Fruit fly (Drosophila melanogaster) whole organism, embryonic: Measurements from ENCODE around the gene CG8301.

Experiments used
- Atf6 ChIP-seq: fragments of 200-800 bp; sonication (Bioruptor generic); IDR thresholded peaks from 2 replicates; pipeline ENCODE4 v1.3.6; 2022; ENCODE audit warnings: missing biosample characterization, missing genetic modification characterization
- Bdp1 ChIP-seq: fragments of 200-800 bp; sonication (Bioruptor generic); optimal IDR thresholded peaks from 3 replicates; lab custom pipeline; 2016; ENCODE audit warnings: missing biosample characterization, missing genetic modification characterization
- CG11723 ChIP-seq: fragments of 200-800 bp; sonication (Bioruptor generic); optimal IDR thresholded peaks from 2 replicates; lab custom pipeline; 2017; ENCODE audit warnings: missing biosample characterization, mild to moderate bottlenecking, missing genetic modification characterization
- CG13123 ChIP-seq: fragments of 200-800 bp; sonication (Bioruptor generic); optimal IDR thresholded peaks from 2 replicates; lab custom pipeline; 2016; ENCODE audit warnings: missing biosample characterization, missing genetic modification characterization
- CG14441 ChIP-seq: fragments of 200-800 bp; sonication (Bioruptor generic); IDR thresholded peaks from 2 replicates; pipeline ENCODE4 v1.3.6; 2022; ENCODE audit warnings: missing biosample characterization, missing genetic modification characterization
- CG15011 ChIP-seq: fragments of 200-800 bp; sonication (Bioruptor generic); optimal IDR thresholded peaks from 3 replicates; lab custom pipeline; 2018; ENCODE audit warnings: missing biosample characterization, mild to moderate bottlenecking, missing genetic modification characterization
- CG1529 ChIP-seq: fragments of 200-800 bp; sonication (Bioruptor generic); optimal IDR thresholded peaks from 3 replicates; lab custom pipeline; 2018; ENCODE audit warnings: missing biosample characterization, missing genetic modification characterization
- CG18476 ChIP-seq: fragments of 200-800 bp; sonication (Bioruptor generic); optimal IDR thresholded peaks from 2 replicates; lab custom pipeline; 2016; ENCODE audit warnings: missing biosample characterization, mild to moderate bottlenecking, missing genetic modification characterization
- CG30403 ChIP-seq: fragments of 200-800 bp; sonication (Bioruptor generic); optimal IDR thresholded peaks from 3 replicates; lab custom pipeline; 2016; ENCODE audit warnings: missing biosample characterization, missing genetic modification characterization
- CG31224 ChIP-seq: fragments of 200-800 bp; sonication (Bioruptor generic); IDR thresholded peaks from 2 replicates; pipeline ENCODE4 v1.3.6; 2022; ENCODE audit warnings: missing biosample characterization, missing genetic modification characterization
- CG3726 ChIP-seq: fragments of 200-800 bp; sonication (Bioruptor generic); IDR thresholded peaks from 3 replicates; pipeline ENCODE4, ENCODE4 v1.3.6; 2022; ENCODE audit warnings: missing biosample characterization, missing genetic modification characterization
- CG4820 ChIP-seq: fragments of 200-800 bp; sonication (Bioruptor generic); optimal IDR thresholded peaks from 3 replicates; lab custom pipeline; 2016; ENCODE audit warnings: missing biosample characterization, missing genetic modification characterization
- CG5245 ChIP-seq: fragments of 200-800 bp; sonication (Bioruptor generic); optimal IDR thresholded peaks from 3 replicates; lab custom pipeline; 2016; ENCODE audit warnings: missing biosample characterization, missing genetic modification characterization
- CG8281 ChIP-seq: fragments of 200-800 bp; sonication (Bioruptor generic); optimal IDR thresholded peaks from 2 replicates; lab custom pipeline; 2018; ENCODE audit warnings: missing biosample characterization, mild to moderate bottlenecking, missing genetic modification characterization, moderate library complexity
- Drgx ChIP-seq: fragments of 200-800 bp; sonication (Bioruptor generic); IDR thresholded peaks from 2 replicates; pipeline ENCODE4 v1.3.6; 2022; ENCODE audit warnings: missing biosample characterization, missing genetic modification characterization
- Eip74EF ChIP-seq, 2 experiments: fragments of 200-800 bp in 1 of 2; fragments of >200 bp in 1 of 2; sonication (Bioruptor generic) in 1 of 2; optimal IDR thresholded peaks; 2 replicates each; lab custom pipeline; 2017 to 2019; ENCODE audit warnings: missing biosample characterization in 2 of 2, missing genetic modification characterization in 2 of 2, mild to moderate bottlenecking in 1 of 2, moderate library complexity in 1 of 2
- Ets97D ChIP-seq: fragments of 200-800 bp; sonication (Bioruptor generic); optimal IDR thresholded peaks from 3 replicates; lab custom pipeline; 2016; ENCODE audit warnings: missing biosample characterization, missing genetic modification characterization
- H15 ChIP-seq: fragments of 200-800 bp; sonication (Bioruptor generic); IDR thresholded peaks from 3 replicates; pipeline ENCODE4 v1.3.6; 2022; ENCODE audit warnings: missing biosample characterization, missing genetic modification characterization
- Hmr ChIP-seq: fragments of 200-800 bp; sonication (Bioruptor generic); optimal IDR thresholded peaks from 3 replicates; lab custom pipeline; 2017; ENCODE audit warnings: mild to moderate bottlenecking, missing biosample characterization, missing genetic modification reagents, missing genetic modification characterization
- Hr3 ChIP-seq: fragments of 200-800 bp; sonication (Bioruptor generic); optimal IDR thresholded peaks from 3 replicates; lab custom pipeline; 2016; ENCODE audit warnings: missing biosample characterization, missing genetic modification characterization
- Hr51 ChIP-seq, 2 experiments: fragments of 200-800 bp; sonication (Bioruptor generic); optimal IDR thresholded peaks; 2 replicates in 1 of 2; 3 replicates in 1 of 2; lab custom pipeline; 2016 to 2018; ENCODE audit warnings: missing biosample characterization in 2 of 2, missing genetic modification characterization in 2 of 2, mild to moderate bottlenecking in 1 of 2, moderate library complexity in 1 of 2
- Jarid2 ChIP-seq: fragments of 200-800 bp; sonication (Bioruptor generic); optimal IDR thresholded peaks from 3 replicates; lab custom pipeline; 2017; ENCODE audit warnings: mild to moderate bottlenecking, missing biosample characterization, missing genetic modification reagents, missing genetic modification characterization
- MBD-R2 ChIP-seq: fragments of 200-800 bp; sonication (Bioruptor generic); IDR thresholded peaks from 2 replicates; pipeline ENCODE4 v1.3.6; 2022; ENCODE audit warnings: missing biosample characterization, missing genetic modification characterization
- NK7.1 ChIP-seq: fragments of 200-800 bp; sonication (Bioruptor generic); optimal IDR thresholded peaks from 3 replicates; lab custom pipeline; 2016; ENCODE audit warnings: missing biosample characterization, missing genetic modification characterization
- Sox102F ChIP-seq: fragments of 200-800 bp; sonication (Bioruptor generic); optimal IDR thresholded peaks from 2 replicates; lab custom pipeline; 2018; ENCODE audit warnings: missing biosample characterization, mild to moderate bottlenecking, missing genetic modification characterization, moderate library complexity
- al ChIP-seq: fragments of 200-800 bp; sonication (Bioruptor generic); IDR thresholded peaks from 2 replicates; pipeline ENCODE4 v1.3.6; 2022; ENCODE audit warnings: missing biosample characterization, missing genetic modification characterization
- ato ChIP-seq: fragments of 200-800 bp; sonication (Bioruptor generic); IDR thresholded peaks from 2 replicates; pipeline ENCODE4 v1.3.6; 2022; ENCODE audit warnings: missing biosample characterization, missing genetic modification characterization; ENCODE audit not compliant: partially characterized antibody
- bbx ChIP-seq: fragments of 200-800 bp; sonication (Bioruptor generic); IDR thresholded peaks from 2 replicates; pipeline ENCODE4 v1.3.6; 2022; ENCODE audit warnings: missing biosample characterization, missing genetic modification characterization; ENCODE audit not compliant: partially characterized antibody
- bigmax ChIP-seq: fragments of 200-800 bp; sonication (Bioruptor generic); optimal IDR thresholded peaks from 2 replicates; lab custom pipeline; 2018; ENCODE audit warnings: missing biosample characterization, mild to moderate bottlenecking, missing genetic modification characterization
- bsh ChIP-seq, 2 experiments: fragments of 200-800 bp; sonication (Bioruptor generic); optimal IDR thresholded peaks; 2 replicates each; lab custom pipeline; 2017 to 2018; ENCODE audit warnings: mild to moderate bottlenecking in 2 of 2, missing biosample characterization in 2 of 2, missing genetic modification characterization in 2 of 2, moderate library complexity in 1 of 2
- btn ChIP-seq: fragments of 200-800 bp; sonication (Bioruptor generic); optimal IDR thresholded peaks from 2 replicates; lab custom pipeline; 2016; ENCODE audit warnings: missing biosample characterization, missing genetic modification characterization
- crp ChIP-seq, 2 experiments: fragments of 200-800 bp; sonication (Bioruptor generic); optimal IDR thresholded peaks; 2 replicates in 1 of 2; 3 replicates in 1 of 2; lab custom pipeline; 2017; ENCODE audit warnings: missing biosample characterization in 2 of 2, missing genetic modification characterization in 2 of 2, mild to moderate bottlenecking in 1 of 2, moderate library complexity in 1 of 2
- dimm ChIP-seq: fragments of 200-800 bp; sonication (Bioruptor generic); IDR thresholded peaks from 2 replicates; pipeline ENCODE4 v1.3.6; 2022; ENCODE audit warnings: missing biosample characterization, missing genetic modification characterization
- dmrt99B ChIP-seq: fragments of 200-800 bp; sonication (Bioruptor generic); optimal IDR thresholded peaks from 2 replicates; lab custom pipeline; 2018; ENCODE audit warnings: missing biosample characterization, mild to moderate bottlenecking, missing genetic modification characterization, moderate library complexity
- fu2 ChIP-seq: fragments of 200-800 bp; sonication (Bioruptor generic); optimal IDR thresholded peaks from 2 replicates; lab custom pipeline; 2016; ENCODE audit warnings: missing biosample characterization, missing genetic modification characterization
- grn ChIP-seq: fragments of 200-800 bp; sonication (Bioruptor generic); optimal IDR thresholded peaks from 3 replicates; lab custom pipeline; 2017; ENCODE audit warnings: missing biosample characterization, missing genetic modification characterization
- jing ChIP-seq: fragments of 200-800 bp; sonication (Bioruptor generic); optimal IDR thresholded peaks from 2 replicates; lab custom pipeline; 2018; ENCODE audit warnings: missing biosample characterization, mild to moderate bottlenecking, missing genetic modification characterization
- lilli ChIP-seq: fragments of 200-800 bp; sonication (Bioruptor generic); optimal IDR thresholded peaks from 3 replicates; lab custom pipeline; 2016; ENCODE audit warnings: missing biosample characterization, missing genetic modification characterization
- lola ChIP-seq, 3 experiments: fragments of >200 bp in 2 of 3; fragments of 200-800 bp in 1 of 3; sonication (Bioruptor generic) in 1 of 3; optimal IDR thresholded peaks; 2 replicates each; lab custom pipeline; 2017 to 2019; ENCODE audit warnings: missing biosample characterization in 3 of 3, missing genetic modification characterization in 3 of 3, mild to moderate bottlenecking in 1 of 3, moderate library complexity in 1 of 3
- nerfin-2 ChIP-seq: fragments of 200-800 bp; sonication (Bioruptor generic); IDR thresholded peaks from 2 replicates; pipeline ENCODE4 v1.3.6; 2022; ENCODE audit warnings: missing biosample characterization, missing genetic modification characterization; ENCODE audit not compliant: partially characterized antibody
- otp ChIP-seq: fragments of 200-800 bp; sonication (Bioruptor generic); IDR thresholded peaks from 3 replicates; pipeline ENCODE4, ENCODE4 v1.3.6; 2022; ENCODE audit warnings: missing biosample characterization, missing genetic modification characterization
- repo ChIP-seq: fragments of 200-800 bp; sonication (Bioruptor generic); optimal IDR thresholded peaks from 2 replicates; lab custom pipeline; 2016; ENCODE audit warnings: missing biosample characterization, missing genetic modification characterization
- sd ChIP-seq: fragments of 200-800 bp; sonication (Bioruptor generic); optimal IDR thresholded peaks from 3 replicates; lab custom pipeline; 2018; ENCODE audit warnings: missing biosample characterization, mild to moderate bottlenecking, missing genetic modification characterization, moderate library complexity
- sima ChIP-seq: fragments of 200-800 bp; sonication (Bioruptor generic); optimal IDR thresholded peaks from 2 replicates; lab custom pipeline; 2016; ENCODE audit warnings: missing biosample characterization, missing genetic modification characterization
- slp2 ChIP-seq: fragments of 200-800 bp; sonication (Bioruptor generic); optimal IDR thresholded peaks from 2 replicates; lab custom pipeline; 2016; ENCODE audit warnings: missing biosample characterization, missing genetic modification characterization
- tio ChIP-seq: fragments of 200-800 bp; sonication (Bioruptor generic); optimal IDR thresholded peaks from 2 replicates; lab custom pipeline; 2017; ENCODE audit warnings: missing biosample characterization, missing genetic modification characterization, inconsistent platforms
- unc-4 ChIP-seq: fragments of 200-800 bp; sonication (Bioruptor generic); IDR thresholded peaks from 2 replicates; pipeline ENCODE4 v1.3.6; 2022; ENCODE audit warnings: missing biosample characterization, missing genetic modification characterization; ENCODE audit not compliant: partially characterized antibody
- z ChIP-seq: fragments of 200-800 bp; sonication (Bioruptor generic); IDR thresholded peaks from 3 replicates; pipeline ENCODE4 v1.3.6; 2022; ENCODE audit warnings: missing biosample characterization, missing genetic modification characterization

Gene CG8301

dm6 chr3R:9586663-9587248, 5.7 kb downstream of the CG8301 start, which contains the start of gene P58IPK (continued):
- TF ChIP-seq al (GFP tag; lab: Robert Waterston, UW) (peak; percentile 52), Jarid2 (GFP tag; lab: Kevin White, UChicago) (peak; percentile 40), ato (GFP tag; lab: Robert Waterston, UW) (peak; percentile 88), NK7.1 (GFP tag; lab: Kevin White, UChicago) (peak; percentile 19), bsh (GFP tag; optimal IDR thresholded peaks at IDR 0.05; lab: Kevin White, UChicago) (peak in 1 of 2 experiments; percentile 45), Atf6 (GFP tag; lab: Robert Waterston, UW) (no peak; the same call in 1 of the 2 replicates), grn (GFP tag; lab: Kevin White, UChicago) (peak; percentile 6), otp (GFP tag; lab: Robert Waterston, UW) (no peak), nerfin-2 (peak; percentile 74), Eip74EF (GFP tag; optimal IDR thresholded peaks at IDR 0.05; lab: Kevin White, UChicago) (peak in 1 of 2 experiments; percentile 11), CG1529 (GFP tag; lab: Kevin White, UChicago) (no peak), dmrt99B (no peak)

dm6 chr3R:9590952-9591532, 9.9 kb downstream of the CG8301 start, which contains the start of the genes bocks and CG8312:
Gene bocks, minus strand, starts transcription at chr3R:9591002.
Gene CG8312, plus strand, starts transcription at chr3R:9591309.
- TF ChIP-seq CG18476 (GFP tag; lab: Kevin White, UChicago): no peak
- no peak for TF ChIP-seq Sox102F
- no peak for TF ChIP-seq CG5245 (GFP tag; lab: Kevin White, UChicago)
- no peak for TF ChIP-seq CG8281 (tag; lab: Kevin White, UChicago)
- TF ChIP-seq Ets97D: peak; percentile 88
- TF ChIP-seq Hr51 (GFP tag; optimal IDR thresholded peaks at IDR 0.05; lab: Kevin White, UChicago): peak in 1 of 2 experiments; percentile 33
- TF ChIP-seq unc-4 (GFP tag; lab: Robert Waterston, UW): no peak
- TF ChIP-seq btn (GFP tag; lab: Kevin White, UChicago): no peak
- no peak for TF ChIP-seq tio (GFP tag; lab: Kevin White, UChicago)
- no peak for TF ChIP-seq bbx (GFP tag; lab: Robert Waterston, UW)
- TF ChIP-seq Hmr (GFP tag; lab: Kevin White, UChicago): peak; percentile 73
- TF ChIP-seq sd (tag; lab: Kevin White, UChicago): peak; percentile 57
- peak in 1 of 2 experiments; percentile 66 for TF ChIP-seq crp (GFP tag; optimal IDR thresholded peaks at IDR 0.05; lab: Kevin White, UChicago)
- TF ChIP-seq sima (GFP tag; lab: Kevin White, UChicago): no peak
- no peak for TF ChIP-seq Hr3
- TF ChIP-seq CG3726 (GFP tag; lab: Robert Waterston, UW): no peak
- peak; percentile 46 for TF ChIP-seq repo
- no peak for TF ChIP-seq MBD-R2 (GFP tag; lab: Robert Waterston, UW)
- TF ChIP-seq bigmax: no peak
- TF ChIP-seq Bdp1 (GFP tag; lab: Kevin White, UChicago): peak; percentile 26
- no peak for TF ChIP-seq H15
- TF ChIP-seq lilli (GFP tag; lab: Kevin White, UChicago): peak; percentile 69
- no peak for TF ChIP-seq CG14441
- peak; percentile 65 for TF ChIP-seq CG30403 (GFP tag; lab: Kevin White, UChicago)
- TF ChIP-seq jing (GFP tag; lab: Kevin White, UChicago): no peak
- no peak for TF ChIP-seq slp2
- no peak for TF ChIP-seq Drgx (GFP tag; lab: Robert Waterston, UW)
- TF ChIP-seq CG15011: no peak
- no peak for TF ChIP-seq dimm
- no peak for TF ChIP-seq z (GFP tag; lab: Robert Waterston, UW)
- TF ChIP-seq CG11723: no peak
- peak; percentile 39 for TF ChIP-seq CG4820 (GFP tag; lab: Kevin White, UChicago)
- TF ChIP-seq CG31224 (GFP tag; lab: Robert Waterston, UW): no peak
- peak; percentile 13 for TF ChIP-seq fu2
- TF ChIP-seq lola (GFP tag; optimal IDR thresholded peaks at IDR 0.05; lab: Kevin White, UChicago): peak in 1 of 3 experiments; percentile 30
- peak; percentile 5 for TF ChIP-seq CG13123 (GFP tag; lab: Kevin White, UChicago)
